Fruit fly (Drosophila melanogaster): ENCODE data around the gene CG34456.

Gene CG34456

DNA sequence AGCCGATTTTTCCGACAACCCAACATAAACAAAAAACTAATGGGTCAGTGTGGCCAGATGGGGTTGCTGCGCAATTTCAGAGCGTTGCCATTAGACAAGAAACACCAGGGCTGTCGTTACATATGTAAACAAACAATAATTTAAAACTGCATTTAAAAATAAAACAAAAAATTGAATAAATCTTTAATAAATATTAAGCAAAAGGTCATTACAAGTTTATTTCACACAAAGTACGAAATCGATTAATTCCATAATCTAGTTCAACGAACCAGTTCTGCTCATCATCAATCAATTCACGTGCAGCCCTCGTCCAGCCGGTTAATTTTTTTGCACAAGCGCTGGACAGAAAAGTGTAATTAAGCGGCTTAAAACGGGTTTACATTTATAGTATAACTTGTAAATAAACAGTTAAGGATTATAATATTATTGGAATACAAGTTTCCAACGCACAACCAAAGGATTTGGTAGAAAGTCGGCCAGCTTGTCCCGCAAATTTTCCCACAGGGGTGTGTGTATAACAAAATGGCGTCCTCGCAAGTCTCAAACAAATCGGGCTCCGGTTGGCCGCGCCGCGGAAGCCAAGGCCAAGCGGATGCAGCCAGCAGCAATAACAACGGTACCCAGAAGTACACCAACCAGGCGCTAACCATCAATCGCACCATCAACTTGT lies 49.0 kb downstream of the CG34456 start, which contains the start of the genes CG4022 and Cpsf5 (continued):
- peak; percentile 48 for TF ChIP-seq Bteb2 (GFP tag; optimal IDR thresholded peaks at IDR 0.05)
- TF ChIP-seq CG6175 (GFP tag; IDR thresholded peaks at IDR 0.05) = peak; percentile 19; the same call in 1 of the 3 replicates
- peak; percentile 58 for TF ChIP-seq cwo (GFP tag; optimal IDR thresholded peaks at IDR 0.05)
- no peak for TF ChIP-seq Lpt (GFP tag; optimal IDR thresholded peaks at IDR 0.05)
- peak; percentile 41; the same call in 1 of the 3 replicates for TF ChIP-seq HLH4C (GFP tag; IDR thresholded peaks at IDR 0.05; ENCODE audit: partially characterized antibody)
- peak; percentile 84 for TF ChIP-seq CG12299 (tag; optimal IDR thresholded peaks at IDR 0.05)
- TF ChIP-seq sna (GFP tag; IDR thresholded peaks at IDR 0.05; ENCODE audit: partially characterized antibody) = no peak
- peak; percentile 69 for TF ChIP-seq Oli (tag; optimal IDR thresholded peaks at IDR 0.05)
- peak; percentile 49 for TF ChIP-seq maf-S (GFP tag; optimal IDR thresholded peaks at IDR 0.05)
- TF ChIP-seq yki (optimal IDR thresholded peaks at IDR 0.05) = no peak
- TF ChIP-seq unpg (GFP tag; optimal IDR thresholded peaks at IDR 0.05) = peak; percentile 87
- no peak for TF ChIP-seq sim (GFP tag; IDR thresholded peaks at IDR 0.05)
- peak; percentile 44 for TF ChIP-seq Hmx (GFP tag; optimal IDR thresholded peaks at IDR 0.05)
- TF ChIP-seq CG10959 (GFP tag; IDR thresholded peaks at IDR 0.05) = peak; percentile 70
- no peak for TF ChIP-seq GATAe (GFP tag; conservative IDR thresholded peaks at IDR 0.05)
- TF ChIP-seq nmo (GFP tag; optimal IDR thresholded peaks at IDR 0.05) = peak; percentile 91
- TF ChIP-seq CG1529 (GFP tag; optimal IDR thresholded peaks at IDR 0.05) = peak; percentile 76
- peak in 1 of 2 experiments; percentile 66 for TF ChIP-seq insv (GFP tag; optimal IDR thresholded peaks at IDR 0.05)
- peak; percentile 86 for TF ChIP-seq CG4424 (GFP tag; optimal IDR thresholded peaks at IDR 0.05)
- TF ChIP-seq Gsc (GFP tag; IDR thresholded peaks at IDR 0.05) = no peak
- TF ChIP-seq CG8944 (GFP tag; optimal IDR thresholded peaks at IDR 0.05) = peak; percentile 3
- TF ChIP-seq oc (tag; optimal IDR thresholded peaks at IDR 0.05) = peak; percentile 63
- no peak for TF ChIP-seq z (GFP tag; IDR thresholded peaks at IDR 0.05)
- peak; percentile 93 for TF ChIP-seq Dbx (GFP tag; IDR thresholded peaks at IDR 0.05)
- TF ChIP-seq HLH3B (GFP tag; IDR thresholded peaks at IDR 0.05) = peak; percentile 84
- peak; percentile 44 for TF ChIP-seq Myb (GFP tag; optimal IDR thresholded peaks at IDR 0.05)
- peak; percentile 66 for TF ChIP-seq scrt (GFP tag; optimal IDR thresholded peaks at IDR 0.05)
- TF ChIP-seq Adf1 (GFP tag; IDR thresholded peaks at IDR 0.05) = peak; percentile 61; the same call in 1 of the 2 replicates
- peak; percentile 20 for TF ChIP-seq CG8089 (GFP tag; optimal IDR thresholded peaks at IDR 0.05)
- peak; percentile 81 for TF ChIP-seq onecut (GFP tag; IDR thresholded peaks at IDR 0.05)
- TF ChIP-seq en (GFP tag; optimal IDR thresholded peaks at IDR 0.05) = no peak
- peak; percentile 32 for TF ChIP-seq Mes4 (GFP tag; optimal IDR thresholded peaks at IDR 0.05)
- TF ChIP-seq wor (GFP tag; IDR thresholded peaks at IDR 0.05) = peak; percentile 65
- TF ChIP-seq luna (GFP tag; optimal IDR thresholded peaks at IDR 0.05) = no peak
- no peak for TF ChIP-seq pros (GFP tag; optimal IDR thresholded peaks at IDR 0.05)
- TF ChIP-seq grn (GFP tag; optimal IDR thresholded peaks at IDR 0.05) = peak; percentile 35
- no peak for TF ChIP-seq CG4360 (GFP tag; IDR thresholded peaks at IDR 0.05)
- peak; percentile 50 for TF ChIP-seq CG9609 (GFP tag; optimal IDR thresholded peaks at IDR 0.05)
- TF ChIP-seq nerfin-1 (tag; optimal IDR thresholded peaks at IDR 0.05) = peak; percentile 69
- TF ChIP-seq br (optimal IDR thresholded peaks at IDR 0.05) = no peak
- no peak for TF ChIP-seq jigr1 (GFP tag; IDR thresholded peaks at IDR 0.05)
- TF ChIP-seq CG9817 (tag; optimal IDR thresholded peaks at IDR 0.05) = peak; percentile 90
- TF ChIP-seq CG6654 (GFP tag; optimal IDR thresholded peaks at IDR 0.05) = no peak
- peak; percentile 85 for TF ChIP-seq Hmr (GFP tag; optimal IDR thresholded peaks at IDR 0.05)
- peak; percentile 42 for TF ChIP-seq Sry-δ (GFP tag; optimal IDR thresholded peaks at IDR 0.05)
- TF ChIP-seq slou (GFP tag; optimal IDR thresholded peaks at IDR 0.05) = peak; percentile 51
- peak; percentile 39; the same call in 1 of the 2 replicates for TF ChIP-seq gsb (GFP tag; IDR thresholded peaks at IDR 0.05)
- 0 out of 2 replicates have a peak, but pooled peaks have one; percentile 13 for TF ChIP-seq bowl (GFP tag; IDR thresholded peaks at IDR 0.05)
- TF ChIP-seq gfzf (GFP tag; optimal IDR thresholded peaks at IDR 0.05) = peak; percentile 71
- TF ChIP-seq jing (GFP tag; optimal IDR thresholded peaks at IDR 0.05) = peak; percentile 12
- peak; percentile 84 for TF ChIP-seq CG18262 (tag; optimal IDR thresholded peaks at IDR 0.05)

Data from whole organism, embryonic.